Worm (Caenorhabditis elegans) whole organism, mixed stage, embryonic: ENCODE measurements around the gene Y43F8B.28.

ENCODE experiments used
- M03D4.4 ChIP-seq: sonication (generic microtip); optimal IDR thresholded peaks from 2 replicates; lab custom pipeline; 2017; ENCODE audit warnings: mild to moderate bottlenecking, missing genetic modification characterization, missing compliant biosample characterization
- ces-1 ChIP-seq: fragments of 150-350 bp; optimal IDR thresholded peaks from 2 replicates; lab custom pipeline; 2014; ENCODE audit warnings: missing biosample characterization, missing genetic modification reagents, missing genetic modification characterization
- elt-1 ChIP-seq: sonication (generic microtip); optimal IDR thresholded peaks from 2 replicates; lab custom pipeline; 2017; ENCODE audit warnings: missing genetic modification characterization, mild to moderate bottlenecking, missing compliant biosample characterization, antibody characterized with exemption, moderate library complexity, borderline replicate concordance; ENCODE audit not compliant: insufficient read depth
- elt-3 ChIP-seq: fragments of 150-350 bp; optimal IDR thresholded peaks from 2 replicates; lab custom pipeline; 2014; ENCODE audit warnings: missing biosample characterization, missing genetic modification characterization
- lin-13 ChIP-seq: fragments of 150-350 bp; optimal IDR thresholded peaks from 2 replicates; lab custom pipeline; 2014; ENCODE audit warnings: missing biosample characterization, missing genetic modification characterization
- lsy-2 ChIP-seq: fragments of 150-350 bp; optimal IDR thresholded peaks from 2 replicates; lab custom pipeline; 2014; ENCODE audit warnings: missing biosample characterization, missing genetic modification characterization
- nhr-12 ChIP-seq: fragments of 150-350 bp; optimal IDR thresholded peaks from 2 replicates; lab custom pipeline; 2014; ENCODE audit warnings: missing biosample characterization, missing genetic modification characterization
- nhr-28 ChIP-seq: fragments of 150-350 bp; optimal IDR thresholded peaks from 2 replicates; lab custom pipeline; 2014; ENCODE audit warnings: missing biosample characterization, missing genetic modification characterization
- snpc-4 ChIP-seq: fragments of 150-350 bp; optimal IDR thresholded peaks from 2 replicates; lab custom pipeline; 2014; ENCODE audit warnings: missing biosample characterization, missing genetic modification characterization
- sptf-1 ChIP-seq: sonication (generic microtip); optimal IDR thresholded peaks from 2 replicates; lab custom pipeline; 2017; ENCODE audit warnings: mild to moderate bottlenecking, missing genetic modification characterization, moderate library complexity, missing compliant biosample characterization
- zip-8 ChIP-seq: fragments of 150-350 bp; optimal IDR thresholded peaks from 2 replicates; lab custom pipeline; 2014; ENCODE audit warnings: missing biosample characterization, missing genetic modification characterization
- ztf-11 ChIP-seq: fragments of 150-350 bp; optimal IDR thresholded peaks from 2 replicates; lab custom pipeline; 2014; ENCODE audit warnings: missing biosample characterization, missing genetic modification characterization

DNA sequence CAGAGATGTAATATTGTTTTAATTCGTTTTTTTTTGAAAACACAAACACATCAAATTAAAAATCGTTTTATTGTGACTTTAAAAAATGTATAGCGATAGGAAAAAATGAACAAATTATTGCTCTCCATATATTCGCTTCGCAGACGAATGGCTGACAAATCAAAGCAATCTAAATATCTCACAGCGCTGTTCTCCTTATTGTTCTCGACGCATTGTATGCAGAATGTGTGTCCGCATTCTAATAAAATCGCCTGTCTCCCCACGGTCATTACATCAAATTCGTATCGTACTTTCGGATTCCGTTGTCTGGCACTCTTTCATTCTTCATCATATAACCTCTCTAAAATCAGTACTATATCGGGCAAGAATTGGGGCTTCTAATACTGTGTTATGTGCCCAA lies 7.3 kb upstream of the Y43F8B.28 start, which contains the start of gene Y43F8B.9:
- no peak for TF ChIP-seq ztf-11
- TF ChIP-seq nhr-12: no peak
- TF ChIP-seq M03D4.4 (tag; lab: Kevin White, UChicago): no peak
- TF ChIP-seq zip-8 (tag; lab: Kevin White, UChicago): no peak
- TF ChIP-seq lin-13 (tag; lab: Kevin White, UChicago): no peak
- no peak for TF ChIP-seq elt-1 (tag; lab: Kevin White, UChicago)
- no peak for TF ChIP-seq sptf-1 (tag; lab: Kevin White, UChicago)
- no peak for TF ChIP-seq snpc-4
- TF ChIP-seq nhr-28: no peak
- TF ChIP-seq ces-1 (GFP tag; lab: Kevin White, UChicago): no peak
- no peak for TF ChIP-seq lsy-2
- no peak for TF ChIP-seq elt-3 (tag; lab: Kevin White, UChicago)
